Fruit fly (Drosophila melanogaster) whole organism, adult: ENCODE results near the gene esg.

Source experiments
- CG11617 ChIP-seq: fragments of 200-800 bp; sonication (Bioruptor generic); optimal IDR thresholded peaks from 2 replicates; lab custom pipeline; 2017; ENCODE audit warnings: mild to moderate bottlenecking, missing biosample characterization, missing genetic modification reagents, missing genetic modification characterization
- CG14711 ChIP-seq: fragments of 200-800 bp; sonication (Bioruptor generic); optimal IDR thresholded peaks from 2 replicates; lab custom pipeline; 2018; ENCODE audit warnings: missing biosample characterization, mild to moderate bottlenecking, missing genetic modification characterization, moderate library complexity
- CG1620 ChIP-seq: fragments of 200-800 bp; sonication (Bioruptor generic); optimal IDR thresholded peaks from 2 replicates; lab custom pipeline; 2016; ENCODE audit warnings: missing biosample characterization, missing genetic modification characterization
- CG33017 ChIP-seq: fragments of 200-800 bp; sonication (Bioruptor generic); optimal IDR thresholded peaks from 2 replicates; lab custom pipeline; 2018; ENCODE audit warnings: missing biosample characterization, mild to moderate bottlenecking, missing genetic modification characterization, moderate library complexity
- CG5204 ChIP-seq: fragments of 200-800 bp; sonication (Bioruptor generic); optimal IDR thresholded peaks from 2 replicates; lab custom pipeline; 2016; ENCODE audit warnings: missing biosample characterization, missing genetic modification characterization
- Crg-1 ChIP-seq: fragments of 200-800 bp; sonication (Bioruptor generic); optimal IDR thresholded peaks from 2 replicates; lab custom pipeline; 2016; ENCODE audit warnings: missing biosample characterization, missing genetic modification characterization
- Hr96 ChIP-seq: fragments of 200-800 bp; sonication (Bioruptor generic); optimal IDR thresholded peaks from 2 replicates; lab custom pipeline; 2016; ENCODE audit warnings: missing biosample characterization, missing genetic modification characterization
- Mnt ChIP-seq: fragments of 200-800 bp; sonication (Bioruptor generic); optimal IDR thresholded peaks from 2 replicates; lab custom pipeline; 2016; ENCODE audit warnings: missing biosample characterization, mild to moderate bottlenecking, missing genetic modification characterization
- bab1 ChIP-seq: fragments of 200-800 bp; sonication (Bioruptor generic); optimal IDR thresholded peaks from 3 replicates; lab custom pipeline; 2019; ENCODE audit warnings: missing biosample characterization, mild to moderate bottlenecking, missing genetic modification characterization, moderate library complexity
- kay ChIP-seq: fragments of 200-800 bp; sonication (Bioruptor generic); peaks from one replicate; lab custom pipeline; 2016; ENCODE audit warnings: missing biosample characterization, missing genetic modification characterization, borderline replicate concordance
- ovo ChIP-seq: fragments of 200-800 bp; sonication (Bioruptor generic); optimal IDR thresholded peaks from 2 replicates; lab custom pipeline; 2016; ENCODE audit warnings: missing biosample characterization, missing genetic modification characterization
- pad ChIP-seq: fragments of 200-800 bp; sonication (Bioruptor generic); optimal IDR thresholded peaks from 3 replicates; lab custom pipeline; 2017; ENCODE audit warnings: missing biosample characterization, missing genetic modification characterization, mild to moderate bottlenecking, moderate library complexity, missing genetic modification reagents
- tj ChIP-seq: fragments of 200-800 bp; sonication (Bioruptor generic); optimal IDR thresholded peaks from 3 replicates; lab custom pipeline; 2017; ENCODE audit warnings: missing biosample characterization, mild to moderate bottlenecking, missing genetic modification characterization, moderate library complexity
- toe ChIP-seq: fragments of 200-800 bp; sonication (Bioruptor generic); optimal IDR thresholded peaks from 2 replicates; lab custom pipeline; 2016; ENCODE audit warnings: missing biosample characterization, missing genetic modification characterization

DNA sequence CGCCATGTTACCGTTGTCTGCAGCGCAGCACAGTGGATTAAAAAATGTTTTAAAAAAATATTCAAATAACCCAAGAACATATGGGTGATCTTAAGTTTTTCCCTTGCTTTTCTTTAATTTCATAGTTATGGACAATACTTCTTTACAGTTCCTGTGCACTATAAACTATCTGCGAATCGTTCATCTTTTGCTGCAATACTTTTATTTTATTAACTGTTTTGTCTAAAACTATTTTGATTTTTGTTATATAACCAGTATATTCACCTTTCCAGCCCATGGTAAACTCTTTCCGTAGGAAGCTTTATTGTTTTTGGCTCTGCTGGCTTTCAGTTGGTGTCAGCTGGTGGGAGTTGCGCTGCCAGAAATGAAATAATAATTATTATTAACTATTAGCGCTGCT lies 17.2 kb downstream of the esg start:
- TF ChIP-seq CG33017 (no peak), CG5204 (no peak), toe (GFP tag; lab: Kevin White, UChicago) (no peak), CG11617 (GFP tag; lab: Kevin White, UChicago) (no peak), CG14711 (tag; lab: Kevin White, UChicago) (no peak), pad (no peak), kay (GFP tag; lab: Kevin White, UChicago) (no peak), bab1 (GFP tag; lab: Kevin White, UChicago) (no peak), Hr96 (no peak), Mnt (GFP tag; lab: Kevin White, UChicago) (no peak), tj (no peak), ovo (no peak), Crg-1 (GFP tag; lab: Kevin White, UChicago) (no peak), CG1620 (GFP tag; lab: Kevin White, UChicago) (no peak)
